Fruit fly (Drosophila melanogaster) S2 (cell line): Measurements from ENCODE around the gene CG10470.

ENCODE experiments used
- CG8478 ChIP-seq: fragments of >200 bp; optimal IDR thresholded peaks from 2 replicates; lab custom pipeline; 2018
- CTCF ChIP-seq, 2 experiments: fragments of >200 bp; optimal IDR thresholded peaks; 2 replicates each; lab custom pipeline; 2018

dm6 chr2L:19071713-19072112 is 22.8 kb downstream of the CG10470 start:
- TF ChIP-seq CG8478 (no peak), CTCF (optimal IDR thresholded peaks at IDR 0.05; lab: Kevin White, UChicago) (no peak)
